Fruit fly (Drosophila melanogaster): ENCODE data around the gene CG6015.

Gene CG6015

dm6 chr3R:22003508-22003907, 30.6 kb downstream of the CG6015 start:
- TF ChIP-seq Lpt (GFP tag; optimal IDR thresholded peaks at IDR 0.05) (no peak), CG6792 (GFP tag; optimal IDR thresholded peaks at IDR 0.05) (no peak), Eip93F (GFP tag; optimal IDR thresholded peaks at IDR 0.05) (peak; percentile 84), net (GFP tag; optimal IDR thresholded peaks at IDR 0.05) (no peak), Hr4 (GFP tag; optimal IDR thresholded peaks at IDR 0.05) (no peak)

dm6 chr3R:21999641-22000040, 34.4 kb downstream of the CG6015 start:
- TF ChIP-seq esn (GFP tag; optimal IDR thresholded peaks at IDR 0.05) (peak; percentile 11), topi (GFP tag; optimal IDR thresholded peaks at IDR 0.05) (peak; percentile 13), Ets96B (tag; optimal IDR thresholded peaks at IDR 0.05) (no peak), CG11294 (GFP tag; IDR thresholded peaks at IDR 0.05) (no peak), svp (GFP tag) (peak; percentile 55), CG6276 (GFP tag; optimal IDR thresholded peaks at IDR 0.05) (no peak), Eip78C (GFP tag) (peak; percentile 32)

dm6 chr3R:21998877-21999276, 35.2 kb downstream of the CG6015 start:
- TF ChIP-seq Ets96B (tag; optimal IDR thresholded peaks at IDR 0.05) (peak; percentile 15), pdm3 (GFP tag; optimal IDR thresholded peaks at IDR 0.05) (no peak), dsx (GFP tag; optimal IDR thresholded peaks at IDR 0.05; ENCODE audit: poor library complexity, severe bottlenecking) (peak; percentile 24), CG3032 (tag; optimal IDR thresholded peaks at IDR 0.05) (peak; percentile 15), Eip78C (GFP tag) (peak; percentile 72), cyc (GFP tag; optimal IDR thresholded peaks at IDR 0.05) (no peak), esn (GFP tag; optimal IDR thresholded peaks at IDR 0.05) (peak; percentile 8), CG11294 (GFP tag; IDR thresholded peaks at IDR 0.05) (no peak), ss (GFP tag; optimal IDR thresholded peaks at IDR 0.05) (no peak), topi (GFP tag; optimal IDR thresholded peaks at IDR 0.05) (peak; percentile 3), Lpt (GFP tag; optimal IDR thresholded peaks at IDR 0.05) (no peak), Eip75B (GFP tag; optimal IDR thresholded peaks at IDR 0.05) (no peak), Hr38 (GFP tag; optimal IDR thresholded peaks at IDR 0.05) (no peak), svp (GFP tag) (peak; percentile 53), CG32006 (GFP tag; optimal IDR thresholded peaks at IDR 0.05) (no peak), achi (GFP tag; optimal IDR thresholded peaks at IDR 0.05) (no peak), lz (GFP tag; optimal IDR thresholded peaks at IDR 0.05) (no peak), CG10631 (GFP tag; optimal IDR thresholded peaks at IDR 0.05) (peak; percentile 13), spab (GFP tag; optimal IDR thresholded peaks at IDR 0.05) (no peak), CG10669 (GFP tag; optimal IDR thresholded peaks at IDR 0.05) (peak; percentile 2), Sox14 (GFP tag; optimal IDR thresholded peaks at IDR 0.05) (no peak), fd59A (GFP tag; optimal IDR thresholded peaks at IDR 0.05) (no peak), Hr39 (GFP tag; optimal IDR thresholded peaks at IDR 0.05) (peak; percentile 1), Eip93F (GFP tag; optimal IDR thresholded peaks at IDR 0.05) (no peak), dac (GFP tag; optimal IDR thresholded peaks at IDR 0.05) (no peak), CG6276 (GFP tag; optimal IDR thresholded peaks at IDR 0.05) (no peak), Smox (GFP tag; optimal IDR thresholded peaks at IDR 0.05) (peak; percentile 2)

- TF ChIP-seq net (GFP tag; optimal IDR thresholded peaks at IDR 0.05) (peak; percentile 64), svp (GFP tag) (peak; percentile 66), vri (GFP tag; optimal IDR thresholded peaks at IDR 0.05) (no peak), Hr39 (GFP tag; optimal IDR thresholded peaks at IDR 0.05) (peak; percentile 71), dac (GFP tag; optimal IDR thresholded peaks at IDR 0.05) (no peak), CG32006 (GFP tag; optimal IDR thresholded peaks at IDR 0.05) (peak; percentile 83), CG16779 (tag; optimal IDR thresholded peaks at IDR 0.05) (no peak), Smox (GFP tag; optimal IDR thresholded peaks at IDR 0.05) (peak; percentile 42), spab (GFP tag; optimal IDR thresholded peaks at IDR 0.05) (peak; percentile 2), CG11762 (GFP tag; optimal IDR thresholded peaks at IDR 0.05; ENCODE audit: insufficient read depth) (peak; percentile 32), CG4318 (GFP tag; optimal IDR thresholded peaks at IDR 0.05) (peak; percentile 55), CG6276 (GFP tag; optimal IDR thresholded peaks at IDR 0.05) (peak; percentile 66), CG15336 (GFP tag; IDR thresholded peaks at IDR 0.05) (peak; percentile 82), eg (GFP tag; IDR thresholded peaks at IDR 0.05) (peak; percentile 78), CG1621 (tag; optimal IDR thresholded peaks at IDR 0.05) (peak; percentile 27), Sox15 (GFP tag; optimal IDR thresholded peaks at IDR 0.05) (peak; percentile 36), fkh (GFP tag; optimal IDR thresholded peaks at IDR 0.05) (no peak), CG9139 (GFP tag; optimal IDR thresholded peaks at IDR 0.05) (peak; percentile 6), Eip75B (GFP tag; optimal IDR thresholded peaks at IDR 0.05) (no peak), Met (GFP tag; optimal IDR thresholded peaks at IDR 0.05) (peak; percentile 47), CG6854 (GFP tag; optimal IDR thresholded peaks at IDR 0.05) (no peak), CG10669 (GFP tag; optimal IDR thresholded peaks at IDR 0.05) (peak; percentile 60), Ets96B (tag; optimal IDR thresholded peaks at IDR 0.05) (peak; percentile 43), CG6163 (GFP tag; IDR thresholded peaks at IDR 0.05) (peak; percentile 74), Blimp-1 (GFP tag; optimal IDR thresholded peaks at IDR 0.05) (no peak), fd85E (GFP tag; optimal IDR thresholded peaks at IDR 0.05) (no peak), esn (GFP tag; optimal IDR thresholded peaks at IDR 0.05) (peak; percentile 27)
These were observed 41.2 kb downstream of the CG6015 start for dm6 chr3R:21992909-21993308.

Data from whole organism, prepupa.